Fruit fly (Drosophila melanogaster) whole organism, embryonic: ENCODE data around the gene CG1103.
A peak's percentile ranks its signal among the peaks of the same experiment; 100 is the strongest.

Experiments used
- Adf1 ChIP-seq: fragments of 200-800 bp; sonication (Bioruptor generic); IDR thresholded peaks from 2 replicates; pipeline ENCODE4 v1.3.6; 2022; ENCODE audit warnings: missing biosample characterization, missing genetic modification characterization
- C15 ChIP-seq: fragments of 200-800 bp; sonication (Bioruptor generic); IDR thresholded peaks from 3 replicates; pipeline ENCODE4 v1.3.6; 2022; ENCODE audit warnings: missing biosample characterization, missing genetic modification characterization
- CG10543 ChIP-seq: fragments of 200-800 bp; sonication (Bioruptor generic); optimal IDR thresholded peaks from 3 replicates; lab custom pipeline; 2017; ENCODE audit warnings: missing biosample characterization, mild to moderate bottlenecking, missing genetic modification characterization, moderate library complexity
- CG11085 ChIP-seq: fragments of 200-800 bp; sonication (Bioruptor generic); IDR thresholded peaks from 2 replicates; pipeline ENCODE4 v1.3.6; 2022; ENCODE audit warnings: missing biosample characterization, missing genetic modification characterization
- CG12391 ChIP-seq: fragments of 200-800 bp; sonication (Bioruptor generic); optimal IDR thresholded peaks from 3 replicates; lab custom pipeline; 2018; ENCODE audit warnings: missing biosample characterization, mild to moderate bottlenecking, missing genetic modification characterization, moderate library complexity
- CG13424 ChIP-seq: fragments of 200-800 bp; sonication (Bioruptor generic); optimal IDR thresholded peaks from 2 replicates; lab custom pipeline; 2019; ENCODE audit warnings: missing biosample characterization, mild to moderate bottlenecking, missing genetic modification characterization, moderate library complexity
- CG13894 ChIP-seq: fragments of 200-800 bp; sonication (Bioruptor generic); optimal IDR thresholded peaks from 3 replicates; lab custom pipeline; 2018; ENCODE audit warnings: missing biosample characterization, mild to moderate bottlenecking, missing genetic modification characterization, moderate library complexity
- CG1602 ChIP-seq: fragments of 200-800 bp; sonication (Bioruptor generic); optimal IDR thresholded peaks from 3 replicates; lab custom pipeline; 2016; ENCODE audit warnings: missing biosample characterization, missing genetic modification characterization
- CG1832 ChIP-seq: fragments of 200-800 bp; sonication (Bioruptor generic); optimal IDR thresholded peaks from 2 replicates; lab custom pipeline; 2017; ENCODE audit warnings: missing biosample characterization, mild to moderate bottlenecking, missing genetic modification characterization, inconsistent platforms
- CG18476 ChIP-seq: fragments of 200-800 bp; sonication (Bioruptor generic); optimal IDR thresholded peaks from 2 replicates; lab custom pipeline; 2016; ENCODE audit warnings: missing biosample characterization, mild to moderate bottlenecking, missing genetic modification characterization
- CG2116 ChIP-seq: fragments of 200-800 bp; sonication (Bioruptor generic); optimal IDR thresholded peaks from 3 replicates; lab custom pipeline; 2018; ENCODE audit warnings: missing biosample characterization, mild to moderate bottlenecking, missing genetic modification characterization
- CG2120 ChIP-seq: fragments of 200-800 bp; sonication (Bioruptor generic); optimal IDR thresholded peaks from 3 replicates; lab custom pipeline; 2016; ENCODE audit warnings: missing biosample characterization, missing genetic modification characterization
- CG34376 ChIP-seq: fragments of 200-800 bp; sonication (Bioruptor generic); optimal IDR thresholded peaks from 2 replicates; lab custom pipeline; 2018; ENCODE audit warnings: missing biosample characterization, mild to moderate bottlenecking, missing genetic modification characterization
- CG4854 ChIP-seq: fragments of 200-800 bp; sonication (Bioruptor generic); optimal IDR thresholded peaks from 2 replicates; lab custom pipeline; 2016; ENCODE audit warnings: missing biosample characterization, missing genetic modification characterization, inconsistent platforms
- Deaf1 ChIP-seq: fragments of 200-800 bp; optimal IDR thresholded peaks from 3 replicates; lab custom pipeline; 2019; ENCODE audit warnings: missing biosample characterization, mild to moderate bottlenecking, missing genetic modification characterization, moderate library complexity
- Dll ChIP-seq: fragments of 200-800 bp; sonication (Bioruptor generic); IDR thresholded peaks from 4 replicates; pipeline ENCODE4 v1.3.6; 2022; ENCODE audit warnings: missing biosample characterization, missing genetic modification characterization; ENCODE audit not compliant: partially characterized antibody
- E2f1 ChIP-seq: fragments of 200-800 bp; sonication (Bioruptor generic); IDR thresholded peaks from 2 replicates; pipeline ENCODE4 v1.3.6; 2022; ENCODE audit warnings: missing biosample characterization, missing genetic modification characterization
- ERR ChIP-seq: fragments of 200-800 bp; sonication (Bioruptor generic); optimal IDR thresholded peaks from 2 replicates; lab custom pipeline; 2016; ENCODE audit warnings: missing biosample characterization, missing genetic modification characterization
- Ets65A ChIP-seq: fragments of 200-800 bp; sonication (Bioruptor generic); peaks from one replicate; lab custom pipeline; 2016; ENCODE audit warnings: missing biosample characterization, missing genetic modification characterization
- Nf-YC ChIP-seq: fragments of 200-800 bp; optimal IDR thresholded peaks from 3 replicates; lab custom pipeline; 2019; ENCODE audit warnings: missing biosample characterization, mild to moderate bottlenecking, missing genetic modification characterization, moderate library complexity
- Spps ChIP-seq: fragments of 200-800 bp; sonication (Bioruptor generic); optimal IDR thresholded peaks from 2 replicates; lab custom pipeline; 2018; ENCODE audit warnings: missing biosample characterization, mild to moderate bottlenecking, missing genetic modification characterization
- Trl ChIP-seq, 3 experiments: fragments of >200 bp in 2 of 3; fragments of 200-800 bp in 1 of 3; sonication (Bioruptor generic) in 1 of 3; optimal IDR thresholded peaks; 2 replicates in 1 of 3; 3 replicates in 2 of 3; lab custom pipeline; 2016 to 2017; ENCODE audit warnings: missing biosample characterization in 1 of 3, missing genetic modification characterization in 1 of 3
- abd-A ChIP-seq: fragments of 200-800 bp; sonication (Bioruptor generic); optimal IDR thresholded peaks from 3 replicates; lab custom pipeline; 2019; ENCODE audit warnings: missing biosample characterization, mild to moderate bottlenecking, missing genetic modification characterization, moderate library complexity
- ato ChIP-seq: fragments of 200-800 bp; sonication (Bioruptor generic); IDR thresholded peaks from 2 replicates; pipeline ENCODE4 v1.3.6; 2022; ENCODE audit warnings: missing biosample characterization, missing genetic modification characterization; ENCODE audit not compliant: partially characterized antibody
- cg ChIP-seq: fragments of 200-800 bp; sonication (Bioruptor generic); optimal IDR thresholded peaks from 3 replicates; lab custom pipeline; 2019; ENCODE audit warnings: missing biosample characterization, mild to moderate bottlenecking, missing genetic modification characterization, moderate library complexity
- chinmo ChIP-seq: fragments of 200-800 bp; sonication (Bioruptor generic); IDR thresholded peaks from 4 replicates; pipeline ENCODE4 v1.3.6; 2022; ENCODE audit warnings: missing biosample characterization, missing genetic modification characterization; ENCODE audit not compliant: partially characterized antibody
- da ChIP-seq: fragments of 200-800 bp; sonication (Bioruptor generic); optimal IDR thresholded peaks from 2 replicates; lab custom pipeline; 2016; ENCODE audit warnings: missing biosample characterization, missing genetic modification characterization
- ewg ChIP-seq: fragments of 200-800 bp; sonication (Bioruptor generic); optimal IDR thresholded peaks from 3 replicates; lab custom pipeline; 2017; ENCODE audit warnings: mild to moderate bottlenecking, missing biosample characterization, missing genetic modification reagents, missing genetic modification characterization
- hkb ChIP-seq, 2 experiments: fragments of 200-800 bp in 1 of 2; fragments of >200 bp in 1 of 2; sonication (Bioruptor generic) in 1 of 2; IDR thresholded peaks in 1 of 2; optimal IDR thresholded peaks in 1 of 2; 2 replicates each; pipeline versions ENCODE4 v1.3.6 to Lab custom; 2017 to 2022; ENCODE audit warnings: missing biosample characterization in 1 of 2, missing genetic modification characterization in 1 of 2
- nom ChIP-seq: fragments of 200-800 bp; sonication (Bioruptor generic); optimal IDR thresholded peaks from 2 replicates; lab custom pipeline; 2017; ENCODE audit warnings: missing biosample characterization, missing genetic modification characterization, mild to moderate bottlenecking, moderate library complexity, missing genetic modification reagents
- p53 ChIP-seq: fragments of 200-800 bp; sonication (Bioruptor generic); optimal IDR thresholded peaks from 2 replicates; lab custom pipeline; 2016; ENCODE audit warnings: missing biosample characterization, missing genetic modification characterization
- pan ChIP-seq, 4 experiments: fragments of >200 bp in 3 of 4; fragments of 200-800 bp in 1 of 4; sonication (Bioruptor generic) in 1 of 4; optimal IDR thresholded peaks in 3 of 4; IDR thresholded peaks in 1 of 4; 2 replicates each; pipeline versions ENCODE4 v1.3.6 to Lab custom; 2017 to 2022; ENCODE audit warnings: missing biosample characterization in 2 of 4, missing genetic modification characterization in 2 of 4, mixed read lengths in 1 of 4
- pzg ChIP-seq: fragments of 200-800 bp; sonication (Bioruptor generic); optimal IDR thresholded peaks from 3 replicates; lab custom pipeline; 2018; ENCODE audit warnings: missing biosample characterization, mild to moderate bottlenecking, missing genetic modification characterization, moderate library complexity
- seq ChIP-seq: fragments of 200-800 bp; sonication (Bioruptor generic); IDR thresholded peaks from 2 replicates; pipeline ENCODE4 v1.3.6; 2022; ENCODE audit warnings: missing biosample characterization, missing genetic modification characterization
- sug ChIP-seq: fragments of 200-800 bp; optimal IDR thresholded peaks from 2 replicates; lab custom pipeline; 2019; ENCODE audit warnings: missing biosample characterization, mild to moderate bottlenecking, missing genetic modification characterization, moderate library complexity
- usp ChIP-seq: fragments of >200 bp; optimal IDR thresholded peaks from 2 replicates; lab custom pipeline; 2017; ENCODE audit warnings: missing biosample characterization, missing genetic modification characterization

CG1103 gene

dm6 chr3R:4337580-4337979 lies at the start of gene CG1103, which contains the start of gene Skp2 (continued):
- TF ChIP-seq hkb (optimal IDR thresholded peaks at IDR 0.05; lab: Kevin White, UChicago) (peak; percentile 49), hkb (GFP tag; IDR thresholded peaks at IDR 0.05; lab: Robert Waterston, UW) (no peak; the same call in 1 of the 2 replicates), CG2116 (GFP tag; lab: Kevin White, UChicago) (peak; percentile 60), CG1602 (GFP tag; lab: Kevin White, UChicago) (no peak), C15 (GFP tag; lab: Robert Waterston, UW) (no peak), CG12391 (tag; lab: Kevin White, UChicago) (peak; percentile 5), CG2120 (GFP tag; lab: Kevin White, UChicago) (no peak), Dll (peak; percentile 46; the same call in 2 of the 4 replicates), p53 (GFP tag; lab: Kevin White, UChicago) (peak; percentile 16), pan (optimal IDR thresholded peaks at IDR 0.05; lab: Kevin White, UChicago) (no peak), pan (GFP tag; optimal IDR thresholded peaks at IDR 0.05 in 1 of 2, IDR thresholded peaks at IDR 0.05 in 1 of 2) (no peak), CG11085 (GFP tag; lab: Robert Waterston, UW) (no peak), Adf1 (GFP tag; lab: Robert Waterston, UW) (no peak), E2f1 (GFP tag; lab: Robert Waterston, UW) (peak; percentile 27; the same call in 1 of the 2 replicates), CG4854 (GFP tag; lab: Kevin White, UChicago) (no peak), CG18476 (GFP tag; lab: Kevin White, UChicago) (no peak), ERR (GFP tag; lab: Kevin White, UChicago) (no peak)

- TF ChIP-seq CG10543 (GFP tag; lab: Kevin White, UChicago) (peak; percentile 53), pzg (GFP tag; lab: Kevin White, UChicago) (peak; percentile 1), Nf-YC (peak; percentile 36), usp (GFP tag; lab: Kevin White, UChicago) (no peak), Deaf1 (tag; lab: Kevin White, UChicago) (peak; percentile 82), CG34376 (GFP tag; lab: Kevin White, UChicago) (peak; percentile 9), ewg (peak; percentile 98), sug (tag; lab: Kevin White, UChicago) (peak; percentile 69), Spps (tag; lab: Kevin White, UChicago) (no peak), chinmo (GFP tag; lab: Robert Waterston, UW) (0 out of 4 replicates have a peak, but pooled peaks have one; percentile 28), da (GFP tag; lab: Kevin White, UChicago) (no peak), CG13894 (tag; lab: Kevin White, UChicago) (peak; percentile 13), CG13424 (tag; lab: Kevin White, UChicago) (no peak), seq (GFP tag; lab: Robert Waterston, UW) (no peak), ato (GFP tag; lab: Robert Waterston, UW) (no peak), cg (GFP tag; lab: Kevin White, UChicago) (no peak), Ets65A (GFP tag; lab: Kevin White, UChicago) (peak; percentile 76), CG1832 (GFP tag; lab: Kevin White, UChicago) (peak; percentile 19), nom (GFP tag; lab: Kevin White, UChicago) (peak; percentile 53), Adf1 (GFP tag; lab: Robert Waterston, UW) (peak; percentile 85), Trl (optimal IDR thresholded peaks at IDR 0.05; lab: Kevin White, UChicago) (peak; percentile 4 to 13), Trl (GFP tag; optimal IDR thresholded peaks at IDR 0.05; lab: Kevin White, UChicago) (no peak), abd-A (tag; lab: Kevin White, UChicago) (peak; percentile 74)
Observed at dm6 chr3R:4291289-4291688, 46.3 kb upstream of the CG1103 start.
